Worm (Caenorhabditis elegans) whole organism, young adult: Measurements from ENCODE around the gene acs-14.

Source experiments
- D2030.7 ChIP-seq: fragments of 200-800 bp; sonication (Bioruptor generic); IDR thresholded peaks from 2 replicates; pipeline ENCODE4 v1.3.6; 2022; ENCODE audit warnings: missing genetic modification reagents, missing genetic modification characterization, missing compliant biosample characterization
- ZK185.1 ChIP-seq: sonication (generic microtip); optimal IDR thresholded peaks from 2 replicates; lab custom pipeline; 2016; ENCODE audit warnings: mild to moderate bottlenecking, missing genetic modification characterization, missing compliant biosample characterization; ENCODE audit not compliant: poor library complexity, severe bottlenecking
- ama-1 ChIP-seq, 3 experiments: fragments of 150-350 bp in 1 of 3; sonication (generic microtip) in 2 of 3; optimal IDR thresholded peaks; 2 replicates each; lab custom pipeline; 2014 to 2018; ENCODE audit warnings: missing biosample characterization in 2 of 3, missing genetic modification characterization in 2 of 3, missing genetic modification reagents in 2 of 3
- attf-6 ChIP-seq: fragments of 200-800 bp; sonication (Bioruptor generic); IDR thresholded peaks from 2 replicates; pipeline ENCODE4 v1.3.6; 2022; ENCODE audit warnings: missing genetic modification reagents, missing genetic modification characterization, missing compliant biosample characterization
- egl-18 ChIP-seq: fragments of 200-800 bp; sonication (Bioruptor generic); IDR thresholded peaks from 2 replicates; pipeline ENCODE4 v1.3.6; 2022; ENCODE audit warnings: missing genetic modification reagents, missing genetic modification characterization, missing compliant biosample characterization
- hlh-26 ChIP-seq: fragments of 200-800 bp; sonication (Bioruptor generic); conservative IDR thresholded peaks from 2 replicates; pipeline ENCODE4 v1.3.6; 2022; ENCODE audit warnings: missing genetic modification reagents, missing genetic modification characterization, missing compliant biosample characterization
- nhr-90 ChIP-seq: sonication (generic microtip); optimal IDR thresholded peaks from 2 replicates; lab custom pipeline; 2016; ENCODE audit warnings: missing genotype, mild to moderate bottlenecking, missing genetic modification characterization, missing compliant biosample characterization
- rpc-1 ChIP-seq, 2 experiments: fragments of 150-350 bp in 1 of 2; sonication (generic microtip) in 1 of 2; optimal IDR thresholded peaks; 2 replicates each; lab custom pipeline; 2014 to 2018; ENCODE audit warnings: missing biosample characterization in 1 of 2, missing genetic modification characterization in 1 of 2, missing genetic modification reagents in 1 of 2, missing genotype in 1 of 2

DNA sequence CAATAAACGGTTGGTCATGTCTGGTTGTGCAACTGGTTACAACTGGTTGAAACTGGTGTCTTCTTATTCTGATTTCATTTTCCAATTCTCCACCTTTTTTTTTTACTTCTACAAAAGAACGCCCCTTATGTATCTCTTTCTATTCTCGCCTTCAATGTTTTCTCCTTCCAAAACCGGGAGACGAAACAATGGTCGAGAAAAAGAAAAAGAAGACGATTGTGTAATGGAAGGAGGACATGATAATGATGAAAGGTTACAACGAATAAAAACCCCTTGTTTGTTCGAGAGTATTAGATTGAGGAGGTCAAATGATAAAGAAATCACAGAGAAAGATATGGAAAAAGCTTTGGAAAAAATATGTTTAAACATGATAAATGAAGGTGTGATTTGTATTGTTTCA is 10.9 kb downstream of the acs-14 start, which contains the start of gene C50F4.8:
- no peak for TF ChIP-seq nhr-90 (tag; lab: Kevin White, UChicago)
- TF ChIP-seq egl-18 (GFP tag; lab: Robert Waterston, UW) = no peak
- no peak for TF ChIP-seq hlh-26 (GFP tag; lab: Robert Waterston, UW)
- TF ChIP-seq ZK185.1 (tag; lab: Kevin White, UChicago) = no peak
- TF ChIP-seq D2030.7 (GFP tag; lab: Robert Waterston, UW) = no peak
- no peak for TF ChIP-seq rpc-1 (optimal IDR thresholded peaks at IDR 0.05; lab: Kevin White, UChicago)
- no peak for TF ChIP-seq rpc-1 (tag; optimal IDR thresholded peaks at IDR 0.05; lab: Kevin White, UChicago)
- no peak for TF ChIP-seq ama-1 (optimal IDR thresholded peaks at IDR 0.05; lab: Kevin White, UChicago)
- TF ChIP-seq ama-1 (GFP tag; optimal IDR thresholded peaks at IDR 0.05; lab: Kevin White, UChicago) = no peak
- no peak for TF ChIP-seq attf-6
